Worm (Caenorhabditis elegans) whole organism, midembryonic: ENCODE measurements around the gene T10B10.8.

Experiments used
- T22C8.4 ChIP-seq: fragments of 200-800 bp; sonication (Bioruptor generic); IDR thresholded peaks from 2 replicates; pipeline ENCODE4 v1.3.6; 2022; ENCODE audit warnings: missing genetic modification characterization, missing compliant biosample characterization
- cog-1 ChIP-seq: sonication (generic microtip); optimal IDR thresholded peaks from 2 replicates; lab custom pipeline; 2016; ENCODE audit warnings: missing genetic modification characterization, missing compliant biosample characterization
- flt-1 ChIP-seq: fragments of 200-800 bp; sonication (Bioruptor generic); IDR thresholded peaks from 2 replicates; pipeline ENCODE4 v1.3.6; 2022; ENCODE audit warnings: missing genetic modification characterization, missing compliant biosample characterization
- klf-2 ChIP-seq: fragments of 200-800 bp; sonication (Bioruptor generic); conservative IDR thresholded peaks from 2 replicates; pipeline ENCODE4 v1.3.6; 2022; ENCODE audit warnings: missing genetic modification reagents, missing genetic modification characterization, missing compliant biosample characterization
- med-1 ChIP-seq: sonication (generic microtip); optimal IDR thresholded peaks from 2 replicates; lab custom pipeline; 2017; ENCODE audit warnings: missing genetic modification characterization, mild to moderate bottlenecking, missing compliant biosample characterization, antibody characterized with exemption, missing genetic modification reagents; ENCODE audit not compliant: insufficient read depth
- ref-1 ChIP-seq: fragments of 200-800 bp; sonication (Bioruptor generic); conservative IDR thresholded peaks from 2 replicates; pipeline ENCODE4 v1.3.6; 2022; ENCODE audit warnings: missing genetic modification reagents, missing genetic modification characterization, missing compliant biosample characterization
- tab-1 ChIP-seq: fragments of 200-800 bp; sonication (Bioruptor generic); IDR thresholded peaks from 2 replicates; pipeline ENCODE4 v1.3.6; 2022; ENCODE audit warnings: missing genetic modification characterization, missing compliant biosample characterization
- ztf-23 ChIP-seq: fragments of 200-800 bp; sonication (Bioruptor generic); IDR thresholded peaks from 2 replicates; pipeline ENCODE4 v1.3.6; 2022; ENCODE audit warnings: missing genetic modification reagents, missing genetic modification characterization, missing compliant biosample characterization
- ztf-29 ChIP-seq: fragments of 200-800 bp; sonication (Bioruptor generic); IDR thresholded peaks from 2 replicates; pipeline ENCODE4 v1.3.6; 2022; ENCODE audit warnings: missing genetic modification reagents, missing genetic modification characterization, missing compliant biosample characterization

T10B10.8 gene

ce11 chrX:15164108-15164507, 1.9 kb downstream of the T10B10.8 start, which contains the start of gene T10B10.9:
Gene T10B10.9 (plus strand): TSS chrX:15164408.
- TF ChIP-seq ztf-23 (GFP tag; lab: Robert Waterston, UW) (no peak), ref-1 (no peak), flt-1 (GFP tag; lab: Robert Waterston, UW) (no peak), med-1 (no peak), tab-1 (GFP tag; lab: Robert Waterston, UW) (no peak), ztf-29 (GFP tag; lab: Robert Waterston, UW) (no peak), cog-1 (tag; lab: Kevin White, UChicago) (no peak), T22C8.4 (no peak)

DNA sequence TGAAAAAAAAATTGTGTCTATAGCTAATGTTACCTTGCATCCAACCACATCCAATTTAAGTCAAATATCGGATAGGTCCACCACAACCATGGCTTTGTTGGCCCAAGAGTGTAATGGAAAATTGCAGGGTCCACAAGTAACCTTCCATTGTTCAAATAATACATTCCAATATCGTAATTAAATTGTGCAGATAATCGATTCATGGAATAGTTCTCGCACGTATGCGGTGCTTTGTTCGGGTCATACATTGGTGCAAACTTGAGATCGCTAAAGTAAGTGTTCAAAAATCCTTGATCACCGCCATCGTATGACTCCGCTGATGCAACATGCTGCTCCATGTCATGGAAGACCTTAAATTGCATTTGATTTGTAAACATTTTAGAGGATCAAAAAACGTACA, 2.9 kb downstream of the T10B10.8 start:
- TF ChIP-seq cog-1 (tag; lab: Kevin White, UChicago) (no peak), T22C8.4 (no peak), med-1 (no peak), ztf-29 (GFP tag; lab: Robert Waterston, UW) (no peak), ref-1 (no peak), klf-2 (GFP tag; lab: Robert Waterston, UW) (no peak), ztf-23 (GFP tag; lab: Robert Waterston, UW) (no peak), flt-1 (GFP tag; lab: Robert Waterston, UW) (no peak), tab-1 (GFP tag; lab: Robert Waterston, UW) (no peak)

ce11 chrX:15160923-15161322, 5.1 kb downstream of the T10B10.8 start:
- TF ChIP-seq med-1 (no peak), flt-1 (GFP tag; lab: Robert Waterston, UW) (no peak), ztf-29 (GFP tag; lab: Robert Waterston, UW) (no peak), ztf-23 (GFP tag; lab: Robert Waterston, UW) (no peak)

- TF ChIP-seq ztf-23 (GFP tag; lab: Robert Waterston, UW): no peak
- no peak for TF ChIP-seq tab-1 (GFP tag; lab: Robert Waterston, UW)
- no peak for TF ChIP-seq med-1
- TF ChIP-seq ref-1: no peak
- TF ChIP-seq cog-1 (tag; lab: Kevin White, UChicago): no peak
- TF ChIP-seq T22C8.4: no peak
- no peak for TF ChIP-seq flt-1 (GFP tag; lab: Robert Waterston, UW)
- TF ChIP-seq ztf-29 (GFP tag; lab: Robert Waterston, UW): no peak
- TF ChIP-seq klf-2 (GFP tag; lab: Robert Waterston, UW): no peak
Observed at ce11 chrX:15159362-15159761, 6.7 kb downstream of the T10B10.8 start.

DNA sequence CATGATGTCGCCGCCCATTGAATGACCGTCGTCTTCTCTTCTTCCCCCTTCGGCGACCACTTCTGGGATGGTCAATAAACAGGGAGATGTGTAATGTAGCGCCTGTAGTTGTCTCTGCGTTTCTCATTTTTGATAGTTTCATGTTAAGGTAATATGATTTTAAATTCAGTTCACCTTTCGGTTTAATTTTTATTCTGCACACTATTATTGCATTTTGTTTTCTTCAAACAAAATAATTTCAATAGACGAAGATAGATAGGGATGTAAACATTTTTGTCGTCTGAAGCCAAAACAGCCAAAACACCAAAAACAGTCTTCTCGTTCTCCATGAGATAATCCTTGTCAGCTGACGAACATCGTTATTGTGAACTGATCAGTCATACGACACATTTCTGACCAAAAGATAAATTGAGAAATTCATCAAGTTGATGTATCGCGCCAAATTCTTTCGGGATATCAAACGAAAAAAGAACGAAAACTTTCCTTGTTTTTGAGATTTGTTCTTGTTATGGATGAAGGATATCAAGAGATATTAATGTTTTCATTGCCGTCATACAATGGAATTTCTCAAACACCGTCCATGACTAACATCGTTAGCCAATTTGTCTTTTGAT, 7.2 kb downstream of the T10B10.8 start, which contains the start of gene C11G10.1:
TSS of gene C11G10.1 (minus strand) at position 51 of the 614 bp plus-strand sequence.
- TF ChIP-seq flt-1 (GFP tag; lab: Robert Waterston, UW): no peak
- no peak for TF ChIP-seq tab-1 (GFP tag; lab: Robert Waterston, UW)

DNA sequence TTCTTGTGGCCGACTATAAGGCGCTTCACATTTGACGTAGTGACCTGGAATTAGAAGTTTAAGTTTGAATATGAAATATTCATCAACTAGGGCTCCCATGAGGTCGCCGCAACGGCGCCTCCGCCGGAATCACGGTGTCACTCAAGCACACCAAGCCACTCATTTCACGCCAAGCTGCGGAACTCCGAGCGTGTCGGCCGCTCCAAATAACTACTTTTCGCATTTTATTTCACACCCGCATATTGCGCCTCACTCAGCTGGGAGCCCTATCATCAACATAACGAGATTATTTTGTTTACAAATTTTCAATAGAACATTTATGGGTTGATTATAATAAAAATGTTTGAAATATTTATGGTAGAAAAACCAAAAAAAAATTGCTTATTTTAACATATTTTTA, 8.2 kb downstream of the T10B10.8 start:
- TF ChIP-seq ztf-23 (GFP tag; lab: Robert Waterston, UW) (no peak), tab-1 (GFP tag; lab: Robert Waterston, UW) (no peak), med-1 (no peak), ztf-29 (GFP tag; lab: Robert Waterston, UW) (no peak), cog-1 (tag; lab: Kevin White, UChicago) (no peak), flt-1 (GFP tag; lab: Robert Waterston, UW) (no peak), klf-2 (GFP tag; lab: Robert Waterston, UW) (no peak), ref-1 (no peak), T22C8.4 (no peak)

- TF ChIP-seq ztf-29 (GFP tag; lab: Robert Waterston, UW) (no peak), T22C8.4 (no peak), cog-1 (tag; lab: Kevin White, UChicago) (no peak)
Observed at ce11 chrX:15155054-15155453, 11.0 kb downstream of the T10B10.8 start.

DNA sequence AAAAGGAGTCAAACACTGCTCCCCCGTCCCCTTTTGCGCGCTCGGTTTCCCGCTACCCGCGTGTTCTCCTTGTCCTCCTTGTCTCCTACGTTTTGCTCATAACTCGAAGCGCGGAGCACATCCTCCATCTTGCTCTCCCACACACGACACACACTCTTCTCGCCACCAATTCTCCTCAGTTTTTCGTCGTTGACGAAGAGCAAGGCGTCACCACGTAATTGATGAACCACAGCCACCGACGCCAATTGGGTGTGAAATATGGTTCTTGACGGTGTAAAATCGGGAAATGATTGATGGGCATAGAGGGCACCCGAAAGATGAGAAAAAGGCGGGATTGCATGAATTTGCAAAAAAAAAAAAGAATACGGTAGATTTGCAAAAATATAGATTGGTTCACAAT, 17.2 kb downstream of the T10B10.8 start:
- no peak for TF ChIP-seq ref-1
- no peak for TF ChIP-seq cog-1 (tag; lab: Kevin White, UChicago)
- TF ChIP-seq ztf-23 (GFP tag; lab: Robert Waterston, UW): no peak
- no peak for TF ChIP-seq tab-1 (GFP tag; lab: Robert Waterston, UW)
- TF ChIP-seq klf-2 (GFP tag; lab: Robert Waterston, UW): 0 out of 2 replicates have a peak, but pooled peaks have one; percentile 27

ce11 chrX:15148389-15148788, 17.6 kb downstream of the T10B10.8 start:
- TF ChIP-seq tab-1 (GFP tag; lab: Robert Waterston, UW) (no peak), ztf-23 (GFP tag; lab: Robert Waterston, UW) (no peak), cog-1 (tag; lab: Kevin White, UChicago) (no peak), klf-2 (GFP tag; lab: Robert Waterston, UW) (no peak), ztf-29 (GFP tag; lab: Robert Waterston, UW) (no peak), flt-1 (GFP tag; lab: Robert Waterston, UW) (no peak), T22C8.4 (no peak), med-1 (no peak)

- TF ChIP-seq flt-1 (GFP tag; lab: Robert Waterston, UW) (no peak), tab-1 (GFP tag; lab: Robert Waterston, UW) (no peak), klf-2 (GFP tag; lab: Robert Waterston, UW) (no peak), T22C8.4 (no peak), ref-1 (no peak), med-1 (no peak), cog-1 (tag; lab: Kevin White, UChicago) (no peak), ztf-23 (GFP tag; lab: Robert Waterston, UW) (no peak), ztf-29 (GFP tag; lab: Robert Waterston, UW) (no peak)
Observed at ce11 chrX:15147640-15148039, 18.4 kb downstream of the T10B10.8 start, which contains the start of gene unc-7. Gene unc-7 (minus strand): TSS chrX:15147740.
